Worm (Caenorhabditis elegans) whole organism, L4/young adult: ENCODE results near the gene pycr-1.

Experiments used
- W03F9.2 ChIP-seq: fragments of 150-350 bp; optimal IDR thresholded peaks from 2 replicates; lab custom pipeline; 2014; ENCODE audit warnings: missing biosample characterization, missing genetic modification characterization
- dao-5 ChIP-seq: sonication (generic microtip); optimal IDR thresholded peaks from 2 replicates; lab custom pipeline; 2016; ENCODE audit warnings: missing genotype, missing genetic modification characterization, moderate library complexity, missing compliant biosample characterization
- him-1 ChIP-seq: sonication (generic microtip); optimal IDR thresholded peaks from 2 replicates; lab custom pipeline; 2016; ENCODE audit warnings: missing genotype, missing genetic modification reagents, missing genetic modification characterization, missing compliant biosample characterization

- TF ChIP-seq W03F9.2 (tag; lab: Kevin White, UChicago) (no peak), him-1 (tag; lab: Kevin White, UChicago) (no peak), dao-5 (tag; lab: Kevin White, UChicago) (no peak)
These were observed 35.4 kb upstream of the pycr-1 start, which contains the start of gene lgc-14 for ce11 chrX:12111213-12111612.
